Fruit fly (Drosophila melanogaster): ENCODE measurements around the gene ifc.

ifc gene

dm6 chr2L:5986094-5986493 is at the start of gene ifc (continued):
- TF ChIP-seq pfk (GFP tag; optimal IDR thresholded peaks at IDR 0.05) (peak; percentile 36), trem (tag; optimal IDR thresholded peaks at IDR 0.05) (peak; percentile 86), ken (GFP tag; IDR thresholded peaks at IDR 0.05) (no peak), hth (optimal IDR thresholded peaks at IDR 0.05) (no peak), ro (GFP tag; IDR thresholded peaks at IDR 0.05) (no peak), sc (optimal IDR thresholded peaks at IDR 0.05) (no peak), sc (GFP tag; optimal IDR thresholded peaks at IDR 0.05) (no peak), z (GFP tag; IDR thresholded peaks at IDR 0.05) (no peak), NFAT (GFP tag; IDR thresholded peaks at IDR 0.05) (no peak), CG15601 (tag; optimal IDR thresholded peaks at IDR 0.05) (peak; percentile 72), bsh (GFP tag; optimal IDR thresholded peaks at IDR 0.05) (peak in 1 of 2 experiments; percentile 42), nau (GFP tag; optimal IDR thresholded peaks at IDR 0.05) (no peak), tgo (GFP tag; IDR thresholded peaks at IDR 0.05) (no peak), eyg (GFP tag; optimal IDR thresholded peaks at IDR 0.05) (peak; percentile 53), HLH3B (GFP tag; IDR thresholded peaks at IDR 0.05) (no peak), CG17912 (GFP tag; optimal IDR thresholded peaks at IDR 0.05) (no peak), CG3838 (GFP tag; optimal IDR thresholded peaks at IDR 0.05) (no peak), Lpt (GFP tag; optimal IDR thresholded peaks at IDR 0.05) (no peak), CG8478 (optimal IDR thresholded peaks at IDR 0.05) (no peak), sug (tag; optimal IDR thresholded peaks at IDR 0.05) (peak; percentile 60), Hr78 (GFP tag; optimal IDR thresholded peaks at IDR 0.05) (peak in 1 of 2 experiments; percentile 59), rib (GFP tag; IDR thresholded peaks at IDR 0.05) (no peak), CG10366 (GFP tag; IDR thresholded peaks at IDR 0.05) (no peak), HLH54F (GFP tag; optimal IDR thresholded peaks at IDR 0.05) (peak; percentile 65), ash1 (GFP tag; optimal IDR thresholded peaks at IDR 0.05) (peak; percentile 23), Max (GFP tag; optimal IDR thresholded peaks at IDR 0.05) (peak; percentile 50), CG11398 (GFP tag; optimal IDR thresholded peaks at IDR 0.05) (no peak), CG30020 (tag; optimal IDR thresholded peaks at IDR 0.05) (peak; percentile 96), CG1024 (GFP tag; IDR thresholded peaks at IDR 0.05) (no peak), jing (GFP tag; optimal IDR thresholded peaks at IDR 0.05) (no peak), abd-A (tag; optimal IDR thresholded peaks at IDR 0.05) (no peak), seq (GFP tag; IDR thresholded peaks at IDR 0.05) (no peak), trh (GFP tag; optimal IDR thresholded peaks at IDR 0.05) (peak; percentile 4), Camta (GFP tag; optimal IDR thresholded peaks at IDR 0.05) (peak; percentile 71), Sox102F (GFP tag; optimal IDR thresholded peaks at IDR 0.05) (no peak), Elba2 (GFP tag; optimal IDR thresholded peaks at IDR 0.05) (peak; percentile 52), CG4820 (GFP tag; optimal IDR thresholded peaks at IDR 0.05) (peak; percentile 33), NC2β (GFP tag; optimal IDR thresholded peaks at IDR 0.05) (peak; percentile 55), CG3726 (GFP tag; IDR thresholded peaks at IDR 0.05) (no peak), CG18619 (GFP tag; optimal IDR thresholded peaks at IDR 0.05) (peak; percentile 37), CG4707 (GFP tag; optimal IDR thresholded peaks at IDR 0.05) (no peak), CG10462 (GFP tag; optimal IDR thresholded peaks at IDR 0.05) (no peak), Dref (GFP tag; IDR thresholded peaks at IDR 0.05) (no peak), CG8290 (GFP tag; optimal IDR thresholded peaks at IDR 0.05) (peak; percentile 89), CG8290 (tag; optimal IDR thresholded peaks at IDR 0.05) (peak; percentile 43 to 84), hb (GFP tag; IDR thresholded peaks at IDR 0.05; ENCODE audit: partially characterized antibody) (no peak), D19B (GFP tag; optimal IDR thresholded peaks at IDR 0.05) (peak; percentile 21), Opbp (GFP tag; IDR thresholded peaks at IDR 0.05; ENCODE audit: partially characterized antibody) (no peak), kni (GFP tag; optimal IDR thresholded peaks at IDR 0.05) (no peak), ewg (GFP tag; optimal IDR thresholded peaks at IDR 0.05) (peak; percentile 49), pros (GFP tag; optimal IDR thresholded peaks at IDR 0.05) (no peak), zfh1 (GFP tag; IDR thresholded peaks at IDR 0.05) (no peak), CG13624 (GFP tag; optimal IDR thresholded peaks at IDR 0.05) (peak; percentile 81)

All from whole organism, embryonic.